Worm (Caenorhabditis elegans) whole organism, L2 larva: Measurements from ENCODE around the gene amt-1.

Experiments used
- C34F6.9 ChIP-seq: fragments of 150-350 bp; optimal IDR thresholded peaks from 2 replicates; lab custom pipeline; 2014; ENCODE audit warnings: missing biosample characterization, missing genetic modification characterization
- F13H6.1 ChIP-seq: sonication (generic microtip); optimal IDR thresholded peaks from 2 replicates; lab custom pipeline; 2016; ENCODE audit warnings: missing genetic modification characterization, missing compliant biosample characterization
- R02D3.7 ChIP-seq: fragments of 150-350 bp; optimal IDR thresholded peaks from 2 replicates; lab custom pipeline; 2014; ENCODE audit warnings: missing biosample characterization, missing genetic modification characterization
- Y55F3AM.14 ChIP-seq: fragments of 200-800 bp; sonication (Bioruptor generic); optimal IDR thresholded peaks from 2 replicates; lab custom pipeline; 2018; ENCODE audit warnings: mild to moderate bottlenecking, missing genetic modification characterization, missing compliant biosample characterization
- ZK546.5 ChIP-seq: sonication (generic microtip); optimal IDR thresholded peaks from 2 replicates; lab custom pipeline; 2017; ENCODE audit warnings: missing biosample characterization, missing genetic modification characterization
- alr-1 ChIP-seq: fragments of 150-350 bp; optimal IDR thresholded peaks from 2 replicates; lab custom pipeline; 2014; ENCODE audit warnings: missing biosample characterization, missing genetic modification characterization
- aly-2 ChIP-seq: fragments of 150-350 bp; optimal IDR thresholded peaks from 2 replicates; lab custom pipeline; 2014; ENCODE audit warnings: missing biosample characterization, missing genetic modification characterization
- ama-1 ChIP-seq: fragments of 150-350 bp; optimal IDR thresholded peaks from 2 replicates; lab custom pipeline; 2018; ENCODE audit warnings: inconsistent platforms
- blmp-1 ChIP-seq: sonication (generic microtip); optimal IDR thresholded peaks from 2 replicates; lab custom pipeline; 2017; ENCODE audit warnings: missing genetic modification characterization, mild to moderate bottlenecking, missing compliant biosample characterization, antibody characterized with exemption, moderate library complexity; ENCODE audit not compliant: insufficient read depth
- ceh-16 ChIP-seq: fragments of 150-350 bp; optimal IDR thresholded peaks from 2 replicates; lab custom pipeline; 2014; ENCODE audit warnings: missing biosample characterization, missing genetic modification characterization
- ceh-82 ChIP-seq: fragments of 150-350 bp; optimal IDR thresholded peaks from 2 replicates; lab custom pipeline; 2014; ENCODE audit warnings: missing biosample characterization, missing genetic modification characterization
- crh-2 ChIP-seq: sonication (generic microtip); optimal IDR thresholded peaks from 2 replicates; lab custom pipeline; 2017; ENCODE audit warnings: missing biosample characterization, missing genetic modification characterization
- dmd-4 ChIP-seq: sonication (generic microtip); optimal IDR thresholded peaks from 2 replicates; lab custom pipeline; 2017; ENCODE audit warnings: missing biosample characterization, missing genetic modification characterization
- egl-27 ChIP-seq: sonication (generic microtip); optimal IDR thresholded peaks from 3 replicates; lab custom pipeline; 2017; ENCODE audit warnings: missing biosample characterization, missing genetic modification reagents, missing genetic modification characterization
- elt-1 ChIP-seq: fragments of 150-350 bp; optimal IDR thresholded peaks from 2 replicates; lab custom pipeline; 2014; ENCODE audit warnings: missing biosample characterization, missing genetic modification characterization
- elt-3 ChIP-seq: sonication (generic microtip); optimal IDR thresholded peaks from 2 replicates; lab custom pipeline; 2017; ENCODE audit warnings: missing biosample characterization, missing genetic modification characterization
- fos-1 ChIP-seq: fragments of 150-350 bp; optimal IDR thresholded peaks from 2 replicates; lab custom pipeline; 2014; ENCODE audit warnings: missing biosample characterization, missing genetic modification characterization
- gmeb-1 ChIP-seq: fragments of 150-350 bp; optimal IDR thresholded peaks from 2 replicates; lab custom pipeline; 2014; ENCODE audit warnings: missing biosample characterization, missing genetic modification characterization
- lin-11 ChIP-seq: fragments of 150-350 bp; sonication (generic microtip); optimal IDR thresholded peaks from 2 replicates; lab custom pipeline; 2014; ENCODE audit warnings: missing biosample characterization, missing genetic modification characterization, inconsistent platforms, mixed read lengths
- lin-13 ChIP-seq: fragments of 150-350 bp; optimal IDR thresholded peaks from 2 replicates; lab custom pipeline; 2014; ENCODE audit warnings: missing biosample characterization, missing genetic modification reagents, missing genetic modification characterization
- lin-39 ChIP-seq: fragments of 150-350 bp; optimal IDR thresholded peaks from 2 replicates; lab custom pipeline; 2014; ENCODE audit warnings: missing biosample characterization, missing genetic modification reagents, missing genetic modification characterization
- lsy-2 ChIP-seq, 2 experiments: fragments of 150-350 bp in 1 of 2; sonication (generic microtip) in 1 of 2; optimal IDR thresholded peaks; 2 replicates each; lab custom pipeline; 2014 to 2017; ENCODE audit warnings: missing biosample characterization in 2 of 2, missing genetic modification characterization in 2 of 2
- mab-5 ChIP-seq: fragments of 150-350 bp; optimal IDR thresholded peaks from 2 replicates; lab custom pipeline; 2014; ENCODE audit warnings: missing biosample characterization, missing genetic modification characterization
- mbf-1 ChIP-seq: sonication (generic microtip); optimal IDR thresholded peaks from 2 replicates; lab custom pipeline; 2017; ENCODE audit warnings: missing biosample characterization, missing genetic modification characterization
- mdl-1 ChIP-seq, 2 experiments: fragments of 150-350 bp in 1 of 2; sonication (generic microtip) in 1 of 2; optimal IDR thresholded peaks; 2 replicates each; lab custom pipeline; 2017; ENCODE audit warnings: missing biosample characterization in 2 of 2, missing genetic modification characterization in 2 of 2
- nhr-10 ChIP-seq: sonication (generic microtip); optimal IDR thresholded peaks from 2 replicates; lab custom pipeline; 2017; ENCODE audit warnings: missing biosample characterization, missing genetic modification characterization
- nhr-11 ChIP-seq: fragments of 150-350 bp; optimal IDR thresholded peaks from 2 replicates; lab custom pipeline; 2014; ENCODE audit warnings: missing biosample characterization, missing genetic modification characterization
- nhr-12 ChIP-seq: fragments of 150-350 bp; optimal IDR thresholded peaks from 2 replicates; lab custom pipeline; 2014; ENCODE audit warnings: missing biosample characterization, missing genetic modification characterization
- nhr-129 ChIP-seq: fragments of 150-350 bp; optimal IDR thresholded peaks from 2 replicates; lab custom pipeline; 2014; ENCODE audit warnings: missing biosample characterization, missing genetic modification characterization
- nhr-21 ChIP-seq: fragments of 150-350 bp; optimal IDR thresholded peaks from 2 replicates; lab custom pipeline; 2014; ENCODE audit warnings: missing biosample characterization, missing genetic modification characterization
- nhr-23 ChIP-seq: fragments of 150-350 bp; optimal IDR thresholded peaks from 2 replicates; lab custom pipeline; 2014; ENCODE audit warnings: missing biosample characterization, missing genetic modification reagents, missing genetic modification characterization
- nhr-237 ChIP-seq: fragments of 150-350 bp; optimal IDR thresholded peaks from 2 replicates; lab custom pipeline; 2014; ENCODE audit warnings: missing biosample characterization, missing genetic modification characterization
- nhr-25 ChIP-seq: fragments of 150-350 bp; sonication (generic microtip); optimal IDR thresholded peaks from 3 replicates; lab custom pipeline; 2014; ENCODE audit warnings: missing biosample characterization, missing genetic modification characterization
- nhr-6 ChIP-seq: fragments of 150-350 bp; optimal IDR thresholded peaks from 2 replicates; lab custom pipeline; 2014; ENCODE audit warnings: missing biosample characterization, missing genetic modification characterization
- nhr-77 ChIP-seq: fragments of 150-350 bp; optimal IDR thresholded peaks from 2 replicates; lab custom pipeline; 2014; ENCODE audit warnings: missing biosample characterization, missing genetic modification characterization
- peb-1 ChIP-seq: fragments of 150-350 bp; optimal IDR thresholded peaks from 2 replicates; lab custom pipeline; 2014; ENCODE audit warnings: missing biosample characterization, missing genetic modification characterization
- sem-4 ChIP-seq: fragments of 150-350 bp; optimal IDR thresholded peaks from 2 replicates; lab custom pipeline; 2014; ENCODE audit warnings: missing biosample characterization, missing genetic modification reagents, missing genetic modification characterization
- skn-1 ChIP-seq: sonication (generic microtip); optimal IDR thresholded peaks from 2 replicates; lab custom pipeline; 2017; ENCODE audit warnings: missing biosample characterization, missing genetic modification characterization
- sma-3 ChIP-seq: sonication (generic microtip); optimal IDR thresholded peaks from 2 replicates; lab custom pipeline; 2016; ENCODE audit warnings: missing genetic modification reagents, missing genetic modification characterization, missing compliant biosample characterization
- sma-9 ChIP-seq, 2 experiments: fragments of 150-350 bp in 1 of 2; sonication (generic microtip) in 1 of 2; optimal IDR thresholded peaks; 2 replicates each; lab custom pipeline; 2014 to 2016; ENCODE audit warnings: missing genetic modification characterization in 2 of 2, mild to moderate bottlenecking in 1 of 2, missing biosample characterization in 1 of 2, missing compliant biosample characterization in 1 of 2, missing genetic modification reagents in 1 of 2, moderate library complexity in 1 of 2
- snpc-4 ChIP-seq: fragments of 150-350 bp; optimal IDR thresholded peaks from 2 replicates; lab custom pipeline; 2014; ENCODE audit warnings: missing biosample characterization, missing genetic modification characterization
- unc-39 ChIP-seq: fragments of 150-350 bp; optimal IDR thresholded peaks from 2 replicates; lab custom pipeline; 2014; ENCODE audit warnings: missing biosample characterization, missing genetic modification characterization
- unc-55 ChIP-seq: fragments of 150-350 bp; sonication (generic microtip); optimal IDR thresholded peaks from 3 replicates; lab custom pipeline; 2014; ENCODE audit warnings: missing biosample characterization, missing genetic modification reagents, missing genetic modification characterization
- unc-62 ChIP-seq: fragments of 150-350 bp; optimal IDR thresholded peaks from 2 replicates; lab custom pipeline; 2014; ENCODE audit warnings: missing biosample characterization, missing genetic modification reagents, missing genetic modification characterization
- zag-1 ChIP-seq: fragments of 150-350 bp; optimal IDR thresholded peaks from 2 replicates; lab custom pipeline; 2014; ENCODE audit warnings: missing biosample characterization, missing genetic modification characterization
- ztf-1 ChIP-seq: fragments of 200-800 bp; sonication (Bioruptor generic); conservative IDR thresholded peaks from 2 replicates; pipeline ENCODE4 v1.3.6; 2022; ENCODE audit warnings: missing genetic modification characterization, missing compliant biosample characterization
- ztf-11 ChIP-seq: sonication (generic microtip); optimal IDR thresholded peaks from 2 replicates; lab custom pipeline; 2017; ENCODE audit warnings: missing biosample characterization, missing genetic modification characterization
- ztf-4 ChIP-seq: fragments of 150-350 bp; optimal IDR thresholded peaks from 2 replicates; lab custom pipeline; 2014; ENCODE audit warnings: missing biosample characterization, missing genetic modification characterization

Gene amt-1

DNA sequence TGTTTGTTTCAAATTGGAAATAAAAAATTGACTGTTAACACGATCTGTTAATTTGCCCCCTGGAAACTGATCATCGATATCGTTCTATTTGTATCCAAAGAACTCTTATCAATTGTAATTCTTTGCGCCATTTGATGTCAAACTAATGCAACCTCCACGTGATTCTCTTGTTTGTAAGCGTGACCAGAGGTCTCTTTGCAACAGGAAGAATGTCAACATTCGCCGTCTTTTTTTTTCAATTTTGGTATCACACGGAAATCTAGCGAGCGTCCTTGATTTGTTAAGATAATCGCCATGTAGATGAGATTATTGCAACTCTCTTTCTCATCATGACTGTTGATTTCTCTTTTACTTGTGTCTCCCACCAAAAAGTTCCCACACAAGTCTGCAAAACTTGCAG, 42.3 kb upstream of the amt-1 start:
- TF ChIP-seq unc-55 (GFP tag; lab: Kevin White, UChicago) (no peak), zag-1 (tag; lab: Kevin White, UChicago) (no peak), dmd-4 (tag; lab: Kevin White, UChicago) (no peak), unc-62 (GFP tag; lab: Kevin White, UChicago) (no peak), elt-1 (tag; lab: Kevin White, UChicago) (peak; percentile 29), fos-1 (tag; lab: Kevin White, UChicago) (peak; percentile 39), ceh-82 (tag; lab: Kevin White, UChicago) (no peak), lin-13 (GFP tag; lab: Kevin White, UChicago) (no peak), aly-2 (no peak), ZK546.5 (tag; lab: Kevin White, UChicago) (no peak), ztf-11 (no peak), sma-3 (GFP tag; lab: Kevin White, UChicago) (peak; percentile 89), nhr-23 (tag; lab: Kevin White, UChicago) (no peak), unc-39 (tag; lab: Kevin White, UChicago) (no peak), nhr-10 (tag; lab: Kevin White, UChicago) (no peak), lin-39 (no peak), crh-2 (tag; lab: Kevin White, UChicago) (peak; percentile 56), lin-11 (tag; lab: Kevin White, UChicago) (no peak), sma-9 (GFP tag; optimal IDR thresholded peaks at IDR 0.05; lab: Kevin White, UChicago) (peak; percentile 97), sma-9 (tag; optimal IDR thresholded peaks at IDR 0.05; lab: Kevin White, UChicago) (no peak), skn-1 (tag; lab: Kevin White, UChicago) (no peak), snpc-4 (tag; lab: Kevin White, UChicago) (no peak), nhr-21 (tag; lab: Kevin White, UChicago) (peak; percentile 90), ceh-16 (tag; lab: Kevin White, UChicago) (peak; percentile 21), nhr-129 (tag; lab: Kevin White, UChicago) (peak; percentile 73), Y55F3AM.14 (GFP tag; lab: Kevin White, UChicago) (no peak), gmeb-1 (tag; lab: Kevin White, UChicago) (peak; percentile 63), sem-4 (no peak), nhr-6 (tag; lab: Kevin White, UChicago) (no peak), nhr-25 (tag; lab: Kevin White, UChicago) (peak; percentile 92), elt-3 (tag; lab: Kevin White, UChicago) (no peak), alr-1 (tag; lab: Kevin White, UChicago) (no peak), ztf-1 (GFP tag; lab: Robert Waterston, UW) (no peak), blmp-1 (peak; percentile 78), lsy-2 (tag; optimal IDR thresholded peaks at IDR 0.05; lab: Kevin White, UChicago) (peak in 1 of 2 experiments; percentile 43), mbf-1 (tag; lab: Kevin White, UChicago) (no peak), nhr-237 (tag; lab: Kevin White, UChicago) (no peak), ama-1 (lab: Kevin White, UChicago) (no peak), C34F6.9 (tag; lab: Kevin White, UChicago) (peak; percentile 2), ztf-4 (tag; lab: Kevin White, UChicago) (no peak), nhr-77 (no peak), egl-27 (no peak), nhr-12 (tag; lab: Kevin White, UChicago) (no peak), mdl-1 (tag; optimal IDR thresholded peaks at IDR 0.05; lab: Kevin White, UChicago) (peak; percentile 22 to 66), nhr-11 (tag; lab: Kevin White, UChicago) (no peak), R02D3.7 (tag; lab: Kevin White, UChicago) (no peak), mab-5 (tag; lab: Kevin White, UChicago) (no peak), F13H6.1 (peak; percentile 33), peb-1 (no peak)
